Fruit fly (Drosophila melanogaster) Kc167 (cell line): ENCODE results near the gene CG32985.

Source experiments
- Myc ChIP-seq: fragments of >200 bp; optimal IDR thresholded peaks from 2 replicates; lab custom pipeline; 2017; ENCODE audit warnings: missing external identifiers
- Sin3A ChIP-seq: fragments of >200 bp; optimal IDR thresholded peaks from 2 replicates; lab custom pipeline; 2018; ENCODE audit warnings: missing external identifiers
- h ChIP-seq: fragments of >200 bp; optimal IDR thresholded peaks from 3 replicates; lab custom pipeline; 2018; ENCODE audit warnings: missing external identifiers
- insv ChIP-seq: fragments of >200 bp; optimal IDR thresholded peaks from 3 replicates; lab custom pipeline; 2018; ENCODE audit warnings: missing external identifiers
- psq ChIP-seq: fragments of >200 bp; optimal IDR thresholded peaks from 2 replicates; lab custom pipeline; 2017; ENCODE audit warnings: missing external identifiers
- ttk ChIP-seq: sonication (Bioruptor generic); optimal IDR thresholded peaks from 2 replicates; lab custom pipeline; 2017; ENCODE audit warnings: missing external identifiers

CG32985 gene

dm6 chr2L:8943110-8943509 lies 19.2 kb upstream of the CG32985 start, which contains the start of gene CG9515:
CG9515 (minus strand) TSS chr2L:8943257.
- no peak for TF ChIP-seq Sin3A (lab: Kevin White, UChicago)

- TF ChIP-seq insv (lab: Kevin White, UChicago), result no peak
- TF ChIP-seq ttk, result no peak
- TF ChIP-seq h (lab: Kevin White, UChicago), result no peak
- TF ChIP-seq psq, result no peak
- no peak for TF ChIP-seq Sin3A (lab: Kevin White, UChicago)
Observed at dm6 chr2L:8946718-8947316, 15.5 kb upstream of the CG32985 start, which contains the start of gene CG46397. CG46397 (plus strand) TSS chr2L:8947266.

DNA sequence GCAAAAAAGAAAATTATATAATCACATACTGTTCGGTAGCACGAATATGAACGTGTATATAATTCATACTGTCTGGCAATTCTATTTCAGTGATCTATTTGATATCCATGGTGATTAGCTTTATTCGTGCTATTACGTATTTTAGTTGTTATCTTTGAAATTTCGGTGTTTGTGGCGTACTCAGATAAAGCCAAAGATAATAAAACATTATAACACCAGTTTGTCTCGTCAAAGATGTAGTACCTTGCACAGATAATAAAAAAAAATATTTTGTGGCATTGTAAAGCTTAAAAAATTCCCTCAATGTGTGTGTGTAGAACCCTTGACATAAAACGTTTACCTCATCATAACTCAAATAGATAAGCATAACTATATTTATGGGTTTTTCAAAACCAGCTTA lies 14.3 kb upstream of the CG32985 start:
- TF ChIP-seq Sin3A (lab: Kevin White, UChicago) (no peak), insv (lab: Kevin White, UChicago) (no peak), psq (no peak), Myc (lab: Kevin White, UChicago) (no peak), ttk (no peak), h (lab: Kevin White, UChicago) (no peak)

DNA sequence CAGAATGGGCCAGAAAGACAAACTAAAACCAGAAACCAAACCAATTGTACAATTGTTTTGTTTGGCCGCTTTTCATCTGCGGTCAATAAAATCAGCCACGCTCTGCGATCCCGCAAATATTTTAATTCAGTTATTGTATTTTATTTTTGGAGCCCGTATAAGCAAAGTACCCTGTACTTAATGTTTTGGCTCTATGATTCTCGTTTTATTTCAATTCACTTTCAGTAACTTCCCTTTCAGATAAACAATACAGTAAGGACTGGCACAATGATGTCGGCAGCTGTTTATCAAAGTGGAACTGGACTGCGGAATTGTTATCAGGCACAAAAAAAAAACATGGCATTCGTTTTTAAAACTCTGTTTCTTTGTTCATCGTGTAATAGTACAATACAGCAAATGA lies 13.7 kb upstream of the CG32985 start:
- TF ChIP-seq Sin3A (lab: Kevin White, UChicago) (no peak), psq (no peak), ttk (no peak), Myc (lab: Kevin White, UChicago) (no peak), h (lab: Kevin White, UChicago) (no peak), insv (lab: Kevin White, UChicago) (no peak)

dm6 chr2L:8949919-8950722 lies 12.2 kb upstream of the CG32985 start:
- TF ChIP-seq ttk (no peak), h (lab: Kevin White, UChicago) (no peak), Myc (lab: Kevin White, UChicago) (no peak), psq (no peak)

DNA sequence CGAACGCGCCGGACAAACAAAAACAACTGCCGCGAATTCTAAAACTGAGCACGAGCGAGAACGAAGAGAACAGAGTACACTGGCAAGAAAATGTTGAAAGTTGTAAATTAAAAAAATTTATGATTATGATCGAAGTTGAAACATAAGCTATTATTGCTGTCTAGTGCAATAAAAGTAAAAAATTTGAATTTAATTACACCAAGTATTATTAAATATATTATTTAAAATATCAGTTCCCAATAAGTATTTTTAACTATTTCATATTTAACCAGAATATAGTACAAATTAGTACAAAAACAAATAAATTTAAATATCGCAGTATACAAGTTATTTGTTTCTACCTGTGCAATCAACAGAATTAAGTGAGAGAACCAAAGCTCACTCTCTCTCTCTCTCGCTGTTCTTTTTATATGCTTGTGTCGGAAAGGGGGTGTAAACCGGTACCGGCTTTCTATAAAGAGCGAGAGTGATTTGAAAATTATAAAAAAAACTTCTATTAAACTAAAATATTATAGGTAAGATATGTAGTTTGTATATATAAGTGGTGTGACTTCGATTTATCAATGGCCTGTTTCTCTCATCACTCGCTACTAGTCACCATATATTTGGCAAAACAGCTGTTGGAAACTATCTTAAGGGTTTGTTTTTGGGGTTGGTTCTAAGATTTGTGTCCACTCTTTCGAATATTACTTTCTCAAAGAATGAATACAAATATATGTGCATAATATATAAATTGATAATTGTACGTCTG lies 11.0 kb upstream of the CG32985 start, which contains the start of gene C1GalTA:
Gene C1GalTA (minus strand): TSS at position 33 of the 751 bp plus-strand sequence.
- TF ChIP-seq h (lab: Kevin White, UChicago) (no peak), Sin3A (lab: Kevin White, UChicago) (no peak), insv (lab: Kevin White, UChicago) (no peak), ttk (no peak), Myc (lab: Kevin White, UChicago) (no peak), psq (no peak)

DNA sequence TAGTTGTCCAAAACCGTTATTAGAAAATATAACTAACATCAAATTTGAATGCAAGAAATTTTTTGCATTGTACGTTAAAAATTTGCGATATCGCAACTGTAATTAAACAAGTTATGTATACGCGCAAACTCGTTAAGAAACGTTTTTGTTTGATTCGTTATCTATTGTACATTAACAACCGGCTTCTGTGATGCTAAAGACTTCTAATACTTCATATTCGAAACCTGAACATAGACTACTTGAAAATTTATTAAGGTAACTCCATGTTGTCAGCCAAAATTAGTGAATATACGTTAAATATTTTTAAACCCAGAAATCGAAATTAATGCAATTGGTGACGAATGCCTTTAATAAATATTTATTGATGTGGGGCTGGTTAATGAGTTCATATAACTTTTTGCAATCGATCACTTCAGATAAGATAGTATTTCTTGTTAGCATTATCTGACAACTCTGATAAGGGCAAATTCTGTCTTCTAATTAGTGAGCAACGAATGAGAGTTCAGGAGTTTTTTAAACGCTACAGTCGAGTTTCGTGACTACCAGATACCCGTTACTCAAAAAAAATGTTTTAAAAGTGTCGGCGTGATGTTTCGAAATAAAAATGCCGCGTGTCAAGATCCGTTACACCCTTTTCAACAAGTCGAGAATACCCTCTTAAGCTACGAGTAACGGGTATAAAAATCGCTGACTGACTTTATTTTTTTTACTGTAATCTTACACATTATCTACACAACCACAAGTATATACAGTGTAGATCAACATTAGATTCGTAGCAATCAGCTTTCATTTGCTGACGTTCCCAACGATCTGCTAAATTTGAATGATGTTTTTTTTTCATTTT lies 9.9 kb upstream of the CG32985 start:
- TF ChIP-seq ttk, result no peak
- TF ChIP-seq h (lab: Kevin White, UChicago), result no peak
- no peak for TF ChIP-seq Myc (lab: Kevin White, UChicago)

DNA sequence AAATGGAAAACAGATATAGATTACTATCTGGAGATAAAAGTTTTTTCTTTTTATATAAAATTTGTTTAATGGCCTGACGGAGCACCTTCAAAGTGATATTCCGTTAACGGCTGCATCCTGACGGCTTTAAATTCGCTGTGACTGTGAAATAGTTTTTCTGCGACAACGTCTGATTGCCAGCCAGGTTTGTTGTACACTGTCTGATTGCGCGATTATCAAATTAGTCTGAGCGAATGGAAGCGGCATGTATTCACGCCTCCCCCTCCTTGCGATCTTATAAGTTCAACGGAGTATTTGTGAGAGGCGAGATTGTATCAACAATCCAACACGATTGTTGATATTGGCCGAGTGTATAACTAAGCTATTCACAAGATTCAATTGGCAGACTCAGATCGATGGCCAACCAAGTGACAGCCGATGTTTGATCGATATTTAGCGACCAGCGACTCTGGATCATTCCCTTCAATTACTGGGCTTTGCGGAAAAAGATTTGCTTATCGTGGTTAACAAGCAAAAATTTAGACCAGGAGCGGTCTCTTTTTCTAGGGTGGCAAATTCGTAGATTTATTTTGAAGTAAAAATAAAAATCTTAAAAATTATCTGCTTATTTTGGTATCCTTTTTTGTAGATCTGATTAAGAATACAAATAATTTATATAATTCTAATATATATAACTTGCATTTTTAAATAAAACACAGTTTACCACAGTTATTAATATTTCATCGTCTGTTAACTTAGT lies 6.6 kb upstream of the CG32985 start:
- TF ChIP-seq Myc (lab: Kevin White, UChicago), result no peak
- TF ChIP-seq insv (lab: Kevin White, UChicago), result no peak
- TF ChIP-seq ttk, result no peak
- TF ChIP-seq psq, result no peak
- TF ChIP-seq Sin3A (lab: Kevin White, UChicago), result no peak
- TF ChIP-seq h (lab: Kevin White, UChicago), result no peak

- TF ChIP-seq insv (lab: Kevin White, UChicago) (no peak), h (lab: Kevin White, UChicago) (no peak), ttk (no peak), Myc (lab: Kevin White, UChicago) (no peak), psq (no peak), Sin3A (lab: Kevin White, UChicago) (no peak)
Observed at dm6 chr2L:8956336-8956726, 6.0 kb upstream of the CG32985 start.

DNA sequence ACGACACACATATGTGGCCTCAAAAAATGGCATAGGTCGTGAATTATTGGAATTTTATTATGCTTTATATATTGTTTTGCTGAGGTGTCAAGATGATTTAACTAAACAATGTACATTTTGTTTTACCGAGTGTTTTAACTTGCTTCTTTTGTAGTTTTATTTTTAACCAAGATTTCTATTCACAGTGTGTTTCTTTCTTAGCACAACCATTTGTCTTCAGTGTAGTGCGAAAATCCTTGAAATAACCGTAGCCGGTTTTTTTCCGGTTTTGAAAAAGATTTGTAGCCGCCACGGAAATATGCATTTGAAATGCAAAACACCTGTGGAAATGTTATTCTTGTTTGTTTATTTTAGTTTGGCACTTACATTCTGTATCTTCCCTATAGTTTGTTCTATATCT lies 5.2 kb upstream of the CG32985 start:
- TF ChIP-seq insv (lab: Kevin White, UChicago) (no peak), h (lab: Kevin White, UChicago) (no peak), psq (no peak), Sin3A (lab: Kevin White, UChicago) (no peak), Myc (lab: Kevin White, UChicago) (no peak), ttk (no peak)

DNA sequence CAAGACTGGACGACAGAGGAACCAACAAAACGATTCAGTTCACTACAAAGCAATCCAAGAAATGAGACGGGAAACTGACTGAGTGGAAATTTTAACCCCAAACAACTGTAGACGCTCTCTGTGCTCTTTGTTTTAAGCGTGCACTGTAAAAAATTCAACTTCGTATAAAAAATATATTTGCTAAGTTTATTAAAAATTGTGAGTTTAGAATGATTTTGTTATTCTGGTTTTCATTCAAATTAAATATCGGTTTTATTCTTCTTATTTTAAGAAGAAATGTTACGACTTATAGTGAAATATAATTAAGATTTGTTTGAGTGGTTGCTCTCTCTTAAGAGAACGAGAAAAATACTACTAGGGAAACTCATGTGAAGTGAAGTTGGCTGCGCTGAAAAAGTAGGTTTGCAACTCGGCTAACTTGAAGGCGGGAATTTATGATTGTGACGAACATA lies 4.3 kb upstream of the CG32985 start:
- TF ChIP-seq Myc (lab: Kevin White, UChicago) (no peak), ttk (no peak), insv (lab: Kevin White, UChicago) (no peak), Sin3A (lab: Kevin White, UChicago) (no peak), psq (no peak), h (lab: Kevin White, UChicago) (no peak)
